Fruit fly (Drosophila melanogaster): ENCODE results near the gene Sfxn1-3.
A peak's percentile ranks its signal among the peaks of the same experiment; 100 is the strongest.

Gene Sfxn1-3

dm6 chr3R:4400497-4400833 lies 22.1 kb downstream of the Sfxn1-3 start, which contains the start of gene CG14647 (continued):
- 0 out of 4 replicates have a peak, but pooled peaks have one; percentile 11 for TF ChIP-seq chinmo (GFP tag; IDR thresholded peaks at IDR 0.05; ENCODE audit: partially characterized antibody)
- TF ChIP-seq ind (GFP tag; optimal IDR thresholded peaks at IDR 0.05): no peak
- no peak for TF ChIP-seq rib (GFP tag; IDR thresholded peaks at IDR 0.05)
- no peak for TF ChIP-seq H2.0 (GFP tag; IDR thresholded peaks at IDR 0.05)
- TF ChIP-seq vnd (GFP tag; IDR thresholded peaks at IDR 0.05; ENCODE audit: partially characterized antibody): no peak
- no peak for TF ChIP-seq tll (GFP tag; optimal IDR thresholded peaks at IDR 0.05)
- TF ChIP-seq CG2120 (GFP tag; optimal IDR thresholded peaks at IDR 0.05): no peak
- TF ChIP-seq CG16779 (GFP tag; IDR thresholded peaks at IDR 0.05): no peak
- TF ChIP-seq dm (GFP tag; optimal IDR thresholded peaks at IDR 0.05): no peak
- TF ChIP-seq CG8281 (tag; optimal IDR thresholded peaks at IDR 0.05): no peak
- TF ChIP-seq CG9437 (GFP tag; optimal IDR thresholded peaks at IDR 0.05): no peak
- no peak for TF ChIP-seq CG10462 (GFP tag; optimal IDR thresholded peaks at IDR 0.05)
- no peak for TF ChIP-seq pan (optimal IDR thresholded peaks at IDR 0.05)
- peak in 1 of 2 experiments; percentile 14 for TF ChIP-seq pan (GFP tag; optimal IDR thresholded peaks at IDR 0.05 in 1 of 2, IDR thresholded peaks at IDR 0.05 in 1 of 2)
- no peak; the same call in 1 of the 2 replicates for TF ChIP-seq Scr (GFP tag; IDR thresholded peaks at IDR 0.05; ENCODE audit: partially characterized antibody)
- no peak for TF ChIP-seq so (GFP tag; IDR thresholded peaks at IDR 0.05)
- TF ChIP-seq chif (GFP tag; optimal IDR thresholded peaks at IDR 0.05): no peak
- TF ChIP-seq da (GFP tag; optimal IDR thresholded peaks at IDR 0.05): no peak
- no peak for TF ChIP-seq CG11085 (GFP tag; IDR thresholded peaks at IDR 0.05)
- no peak for TF ChIP-seq mirr (GFP tag; optimal IDR thresholded peaks at IDR 0.05)

- TF ChIP-seq CG15696 (tag; optimal IDR thresholded peaks at IDR 0.05) (no peak), sqz (GFP tag; optimal IDR thresholded peaks at IDR 0.05) (no peak), CG13287 (GFP tag; IDR thresholded peaks at IDR 0.05; ENCODE audit: partially characterized antibody) (no peak), ash1 (GFP tag; optimal IDR thresholded peaks at IDR 0.05) (no peak), CG15479 (GFP tag; optimal IDR thresholded peaks at IDR 0.05) (no peak), vfl (GFP tag; optimal IDR thresholded peaks at IDR 0.05) (no peak), ATbp (GFP tag; optimal IDR thresholded peaks at IDR 0.05) (no peak), nerfin-2 (GFP tag; IDR thresholded peaks at IDR 0.05; ENCODE audit: partially characterized antibody) (peak; percentile 57; the same call in 1 of the 2 replicates), sima (GFP tag; optimal IDR thresholded peaks at IDR 0.05) (no peak), CG2129 (GFP tag; IDR thresholded peaks at IDR 0.05; ENCODE audit: partially characterized antibody) (no peak), Poxn (GFP tag; IDR thresholded peaks at IDR 0.05) (no peak), CG6791 (GFP tag; IDR thresholded peaks at IDR 0.05; ENCODE audit: partially characterized antibody) (peak; percentile 82), CG3726 (GFP tag; IDR thresholded peaks at IDR 0.05) (no peak), CG3838 (GFP tag; optimal IDR thresholded peaks at IDR 0.05) (no peak), CG1647 (GFP tag; optimal IDR thresholded peaks at IDR 0.05) (no peak), az2 (GFP tag; optimal IDR thresholded peaks at IDR 0.05) (no peak), wor (GFP tag; IDR thresholded peaks at IDR 0.05) (no peak), CG18764 (GFP tag; optimal IDR thresholded peaks at IDR 0.05) (no peak), amos (GFP tag; IDR thresholded peaks at IDR 0.05; ENCODE audit: partially characterized antibody) (peak; percentile 13; the same call in 1 of the 2 replicates), CG7357 (GFP tag; IDR thresholded peaks at IDR 0.05) (no peak), lab (GFP tag; optimal IDR thresholded peaks at IDR 0.05) (no peak), CG16813 (GFP tag; IDR thresholded peaks at IDR 0.05; ENCODE audit: partially characterized antibody) (peak; percentile 5), Sox100B (GFP tag; optimal IDR thresholded peaks at IDR 0.05) (no peak), Bgb (GFP tag; IDR thresholded peaks at IDR 0.05; ENCODE audit: partially characterized antibody) (peak; percentile 36; the same call in 1 of the 2 replicates), Blimp-1 (GFP tag; optimal IDR thresholded peaks at IDR 0.05) (no peak), CG32767 (GFP tag; IDR thresholded peaks at IDR 0.05) (no peak), pnt (GFP tag; optimal IDR thresholded peaks at IDR 0.05) (no peak), HLH4C (GFP tag; IDR thresholded peaks at IDR 0.05; ENCODE audit: partially characterized antibody) (peak; percentile 11), CG4328 (GFP tag; optimal IDR thresholded peaks at IDR 0.05) (no peak)
These were observed 23.7 kb downstream of the Sfxn1-3 start, which contains the start of gene CG9853 for dm6 chr3R:4401977-4402589. Gene CG9853, minus strand, starts transcription at chr3R:4402027.
